Worm (Caenorhabditis elegans): Measurements from ENCODE around the gene iff-1.
A peak's percentile ranks its signal among the peaks of the same experiment; 100 is the strongest.

iff-1 gene

ce11 chrIII:9767095-9767494 lies 20.1 kb upstream of the iff-1 start:
- TF ChIP-seq hmg-4 (GFP tag; optimal IDR thresholded peaks at IDR 0.05), result no peak
- no peak for TF ChIP-seq F13C5.2 (tag; optimal IDR thresholded peaks at IDR 0.05)
- TF ChIP-seq sea-1 (GFP tag; conservative IDR thresholded peaks at IDR 0.05), result no peak
- TF ChIP-seq tbx-11 (GFP tag; IDR thresholded peaks at IDR 0.05), result no peak
- no peak for TF ChIP-seq hmbx-1 (tag; optimal IDR thresholded peaks at IDR 0.05)
- TF ChIP-seq ama-1 (optimal IDR thresholded peaks at IDR 0.05), result no peak
- no peak for TF ChIP-seq tra-4 (tag; optimal IDR thresholded peaks at IDR 0.05)
- no peak for TF ChIP-seq scrt-1 (GFP tag; IDR thresholded peaks at IDR 0.05)
- no peak for TF ChIP-seq B0310.2 (tag; optimal IDR thresholded peaks at IDR 0.05)
- no peak for TF ChIP-seq pes-1 (GFP tag; IDR thresholded peaks at IDR 0.05)
- no peak for TF ChIP-seq ceh-13 (GFP tag; optimal IDR thresholded peaks at IDR 0.05)
- TF ChIP-seq ceh-36 (tag; optimal IDR thresholded peaks at IDR 0.05), result no peak
- TF ChIP-seq flt-1 (GFP tag; IDR thresholded peaks at IDR 0.05), result no peak
- no peak for TF ChIP-seq hnd-1 (tag; optimal IDR thresholded peaks at IDR 0.05)

ce11 chrIII:9766175-9766574 lies 19.2 kb upstream of the iff-1 start, which contains the start of gene cbp-1:
cbp-1 (plus strand) TSS chrIII:9766509.
- TF ChIP-seq ceh-13 (GFP tag; optimal IDR thresholded peaks at IDR 0.05) (no peak), ceh-36 (tag; optimal IDR thresholded peaks at IDR 0.05) (no peak), sea-1 (GFP tag; conservative IDR thresholded peaks at IDR 0.05) (no peak), aly-1 (tag; optimal IDR thresholded peaks at IDR 0.05) (no peak), ama-1 (optimal IDR thresholded peaks at IDR 0.05) (no peak), hmg-4 (GFP tag; optimal IDR thresholded peaks at IDR 0.05) (no peak), B0310.2 (tag; optimal IDR thresholded peaks at IDR 0.05) (no peak), tbx-11 (GFP tag; IDR thresholded peaks at IDR 0.05) (no peak), pes-1 (GFP tag; IDR thresholded peaks at IDR 0.05) (no peak), hnd-1 (tag; optimal IDR thresholded peaks at IDR 0.05) (no peak), flt-1 (GFP tag; IDR thresholded peaks at IDR 0.05) (no peak), tbx-37 (GFP tag; conservative IDR thresholded peaks at IDR 0.05) (no peak), tra-4 (tag; optimal IDR thresholded peaks at IDR 0.05) (no peak)

- no peak for TF ChIP-seq ets-7 (tag; optimal IDR thresholded peaks at IDR 0.05)
- TF ChIP-seq tra-4 (tag; optimal IDR thresholded peaks at IDR 0.05), result peak; percentile 97
- TF ChIP-seq ceh-36 (tag; optimal IDR thresholded peaks at IDR 0.05), result peak; percentile 87
- TF ChIP-seq ama-1 (optimal IDR thresholded peaks at IDR 0.05), result peak; percentile 98
- TF ChIP-seq flt-1 (GFP tag; IDR thresholded peaks at IDR 0.05), result peak; percentile 89
- TF ChIP-seq hmbx-1 (tag; optimal IDR thresholded peaks at IDR 0.05), result peak; percentile 81
- TF ChIP-seq F13C5.2 (tag; optimal IDR thresholded peaks at IDR 0.05), result peak; percentile 96
- peak; percentile 40 for TF ChIP-seq aly-1 (tag; optimal IDR thresholded peaks at IDR 0.05)
- peak; percentile 81 for TF ChIP-seq scrt-1 (GFP tag; IDR thresholded peaks at IDR 0.05)
- peak; percentile 82 for TF ChIP-seq pes-1 (GFP tag; IDR thresholded peaks at IDR 0.05)
- peak; percentile 80; the same call in 1 of the 2 replicates for TF ChIP-seq tbx-37 (GFP tag; conservative IDR thresholded peaks at IDR 0.05)
- TF ChIP-seq tbx-11 (GFP tag; IDR thresholded peaks at IDR 0.05), result peak; percentile 83
- peak; percentile 96 for TF ChIP-seq sea-1 (GFP tag; conservative IDR thresholded peaks at IDR 0.05)
- TF ChIP-seq hnd-1 (tag; optimal IDR thresholded peaks at IDR 0.05), result peak; percentile 26
- TF ChIP-seq ceh-13 (GFP tag; optimal IDR thresholded peaks at IDR 0.05), result peak; percentile 54
- peak; percentile 89 for TF ChIP-seq hmg-4 (GFP tag; optimal IDR thresholded peaks at IDR 0.05)
- TF ChIP-seq B0310.2 (tag; optimal IDR thresholded peaks at IDR 0.05), result peak; percentile 91
These were observed 18.5 kb upstream of the iff-1 start for ce11 chrIII:9765465-9765900.

- no peak for TF ChIP-seq flt-1 (GFP tag; IDR thresholded peaks at IDR 0.05)
- TF ChIP-seq hnd-1 (tag; optimal IDR thresholded peaks at IDR 0.05), result no peak
- 0 out of 2 replicates have a peak, but pooled peaks have one; percentile 36 for TF ChIP-seq sea-1 (GFP tag; conservative IDR thresholded peaks at IDR 0.05)
- no peak for TF ChIP-seq F13C5.2 (tag; optimal IDR thresholded peaks at IDR 0.05)
- no peak for TF ChIP-seq pes-1 (GFP tag; IDR thresholded peaks at IDR 0.05)
These were observed 17.7 kb upstream of the iff-1 start for ce11 chrIII:9764718-9765117.

ce11 chrIII:9762093-9762748 lies 15.2 kb upstream of the iff-1 start, which contains the start of gene gcc-2:
gcc-2 (minus strand) TSS chrIII:9762143.
- TF ChIP-seq hmg-4 (GFP tag; optimal IDR thresholded peaks at IDR 0.05) (no peak), sea-1 (GFP tag; conservative IDR thresholded peaks at IDR 0.05) (no peak)

- TF ChIP-seq tra-4 (tag; optimal IDR thresholded peaks at IDR 0.05), result no peak
- TF ChIP-seq flt-1 (GFP tag; IDR thresholded peaks at IDR 0.05), result no peak
- TF ChIP-seq aly-1 (tag; optimal IDR thresholded peaks at IDR 0.05), result no peak
- no peak for TF ChIP-seq tbx-37 (GFP tag; conservative IDR thresholded peaks at IDR 0.05)
- TF ChIP-seq pes-1 (GFP tag; IDR thresholded peaks at IDR 0.05), result no peak
- TF ChIP-seq hmbx-1 (tag; optimal IDR thresholded peaks at IDR 0.05), result no peak
- no peak for TF ChIP-seq scrt-1 (GFP tag; IDR thresholded peaks at IDR 0.05)
- no peak for TF ChIP-seq B0310.2 (tag; optimal IDR thresholded peaks at IDR 0.05)
- no peak for TF ChIP-seq ceh-13 (GFP tag; optimal IDR thresholded peaks at IDR 0.05)
- TF ChIP-seq F13C5.2 (tag; optimal IDR thresholded peaks at IDR 0.05), result no peak
- TF ChIP-seq hnd-1 (tag; optimal IDR thresholded peaks at IDR 0.05), result no peak
- no peak for TF ChIP-seq sea-1 (GFP tag; conservative IDR thresholded peaks at IDR 0.05)
- TF ChIP-seq hmg-4 (GFP tag; optimal IDR thresholded peaks at IDR 0.05), result no peak
- no peak for TF ChIP-seq ama-1 (optimal IDR thresholded peaks at IDR 0.05)
- TF ChIP-seq tbx-11 (GFP tag; IDR thresholded peaks at IDR 0.05), result no peak
- no peak for TF ChIP-seq ets-7 (tag; optimal IDR thresholded peaks at IDR 0.05)
- TF ChIP-seq ceh-36 (tag; optimal IDR thresholded peaks at IDR 0.05), result no peak
These were observed 13.2 kb upstream of the iff-1 start for ce11 chrIII:9760184-9760583.

ce11 chrIII:9758848-9759247 lies 11.9 kb upstream of the iff-1 start, which contains the start of gene rmd-1:
rmd-1 (plus strand) TSS chrIII:9759094.
- TF ChIP-seq ets-7 (tag; optimal IDR thresholded peaks at IDR 0.05), result no peak

ce11 chrIII:9757414-9757813 lies 10.4 kb upstream of the iff-1 start, which contains the start of gene vps-53:
vps-53 (minus strand) TSS chrIII:9757514.
- TF ChIP-seq ets-7 (tag; optimal IDR thresholded peaks at IDR 0.05) (no peak), hmbx-1 (tag; optimal IDR thresholded peaks at IDR 0.05) (no peak), tbx-37 (GFP tag; conservative IDR thresholded peaks at IDR 0.05) (no peak), flt-1 (GFP tag; IDR thresholded peaks at IDR 0.05) (no peak), sea-1 (GFP tag; conservative IDR thresholded peaks at IDR 0.05) (no peak), ceh-13 (GFP tag; optimal IDR thresholded peaks at IDR 0.05) (no peak)

Measured in whole organism, early embryonic.